Fruit fly (Drosophila melanogaster): ENCODE data around the gene CG43401.

CG43401 gene

dm6 chr2L:1473427-1473826 is 45.2 kb downstream of the CG43401 start:
- TF ChIP-seq CTCF (optimal IDR thresholded peaks at IDR 0.05): no peak
- TF ChIP-seq CG8478 (optimal IDR thresholded peaks at IDR 0.05): no peak

- TF ChIP-seq CTCF (optimal IDR thresholded peaks at IDR 0.05) (no peak), CG8478 (optimal IDR thresholded peaks at IDR 0.05) (no peak)
Measured at dm6 chr2L:1476872-1477503, 48.7 kb downstream of the CG43401 start.

dm6 chr2L:1478488-1478887 is 50.2 kb downstream of the CG43401 start:
- TF ChIP-seq CG8478 (optimal IDR thresholded peaks at IDR 0.05): no peak
- no peak for TF ChIP-seq CTCF (optimal IDR thresholded peaks at IDR 0.05)

All from S2 (cell line).